Worm (Caenorhabditis elegans) whole organism, young adult: ENCODE measurements around the gene gakh-1.

Experiments
- C06A6.2 ChIP-seq: fragments of 200-800 bp; sonication (Bioruptor generic); conservative IDR thresholded peaks from 2 replicates; pipeline ENCODE4 v1.3.6; 2022; ENCODE audit warnings: missing genetic modification characterization, missing compliant biosample characterization
- C17E4.6 ChIP-seq: fragments of 200-800 bp; sonication (Bioruptor generic); IDR thresholded peaks from 2 replicates; pipeline ENCODE4 v1.3.6; 2022; ENCODE audit warnings: missing genetic modification reagents, missing genetic modification characterization, missing compliant biosample characterization
- F37B4.10 ChIP-seq: fragments of 200-800 bp; sonication (Bioruptor generic); IDR thresholded peaks from 2 replicates; pipeline ENCODE4 v1.3.6; 2022; ENCODE audit warnings: missing genetic modification characterization, missing compliant biosample characterization
- F49E8.2 ChIP-seq: sonication (generic microtip); optimal IDR thresholded peaks from 3 replicates; lab custom pipeline; 2017; ENCODE audit warnings: missing genetic modification characterization, mild to moderate bottlenecking, missing compliant biosample characterization, antibody characterized with exemption, moderate library complexity; ENCODE audit not compliant: insufficient read depth
- F52B5.7 ChIP-seq: sonication (generic microtip); optimal IDR thresholded peaks from 2 replicates; lab custom pipeline; 2016; ENCODE audit warnings: mild to moderate bottlenecking, missing genetic modification characterization, missing compliant biosample characterization
- K12H6.12 ChIP-seq: fragments of 200-800 bp; sonication (Bioruptor generic); optimal IDR thresholded peaks from 2 replicates; lab custom pipeline; 2018; ENCODE audit warnings: mild to moderate bottlenecking, missing genetic modification characterization, missing compliant biosample characterization
- T26A5.8 ChIP-seq: sonication (generic microtip); optimal IDR thresholded peaks from 2 replicates; lab custom pipeline; 2016; ENCODE audit warnings: missing genetic modification characterization, missing compliant biosample characterization
- Y53G8AR.9 ChIP-seq: fragments of 200-800 bp; sonication (Bioruptor generic); conservative IDR thresholded peaks from 2 replicates; pipeline ENCODE4 v1.3.6; 2022; ENCODE audit warnings: missing genetic modification reagents, missing genetic modification characterization, missing compliant biosample characterization
- akir-1 ChIP-seq: fragments of 200-800 bp; sonication (Bioruptor generic); optimal IDR thresholded peaks from 2 replicates; lab custom pipeline; 2018; ENCODE audit warnings: mild to moderate bottlenecking, missing genetic modification characterization, moderate library complexity, missing compliant biosample characterization
- athp-1 ChIP-seq: sonication (generic microtip); optimal IDR thresholded peaks from 2 replicates; lab custom pipeline; 2017; ENCODE audit warnings: mild to moderate bottlenecking, missing genetic modification characterization, missing compliant biosample characterization
- ccch-3 ChIP-seq: fragments of 200-800 bp; sonication (Bioruptor generic); optimal IDR thresholded peaks from 2 replicates; lab custom pipeline; 2018; ENCODE audit warnings: mild to moderate bottlenecking, missing genetic modification characterization, missing compliant biosample characterization
- cebp-2 ChIP-seq: fragments of 200-800 bp; sonication (Bioruptor generic); IDR thresholded peaks from 2 replicates; pipeline ENCODE4 v1.3.6; 2022; ENCODE audit warnings: missing genetic modification characterization, missing compliant biosample characterization
- ceh-100 ChIP-seq: fragments of 200-800 bp; sonication (Bioruptor generic); IDR thresholded peaks from 2 replicates; pipeline ENCODE4 v1.3.6; 2022; ENCODE audit warnings: missing genetic modification reagents, missing genetic modification characterization, missing compliant biosample characterization
- dox-1 ChIP-seq: fragments of 200-800 bp; sonication (Bioruptor generic); IDR thresholded peaks from 2 replicates; pipeline ENCODE4 v1.3.6; 2022; ENCODE audit warnings: missing genetic modification reagents, missing genetic modification characterization, missing compliant biosample characterization
- dpl-1 ChIP-seq: fragments of 150-350 bp; optimal IDR thresholded peaks from 2 replicates; lab custom pipeline; 2014; ENCODE audit warnings: missing biosample characterization, missing genetic modification reagents, missing genetic modification characterization
- efl-1 ChIP-seq: fragments of 150-350 bp; optimal IDR thresholded peaks from 2 replicates; lab custom pipeline; 2014; ENCODE audit warnings: missing biosample characterization, missing genetic modification reagents, missing genetic modification characterization
- egl-44 ChIP-seq: fragments of 200-800 bp; sonication (Bioruptor generic); IDR thresholded peaks from 2 replicates; pipeline ENCODE4 v1.3.6; 2022; ENCODE audit warnings: missing genetic modification reagents, missing genetic modification characterization, missing compliant biosample characterization
- hlh-26 ChIP-seq: fragments of 200-800 bp; sonication (Bioruptor generic); conservative IDR thresholded peaks from 2 replicates; pipeline ENCODE4 v1.3.6; 2022; ENCODE audit warnings: missing genetic modification reagents, missing genetic modification characterization, missing compliant biosample characterization
- hmg-20 ChIP-seq: fragments of 200-800 bp; sonication (Bioruptor generic); IDR thresholded peaks from 2 replicates; pipeline ENCODE4 v1.3.6; 2022; ENCODE audit warnings: missing genetic modification reagents, missing genetic modification characterization, missing compliant biosample characterization
- hrde-1 ChIP-seq: sonication (generic microtip); optimal IDR thresholded peaks from 2 replicates; lab custom pipeline; 2016; ENCODE audit warnings: missing genetic modification characterization, mild to moderate bottlenecking, missing compliant biosample characterization, moderate library complexity, missing genotype, missing genetic modification reagents, borderline replicate concordance
- lsl-1 ChIP-seq: fragments of 200-800 bp; sonication (Bioruptor generic); optimal IDR thresholded peaks from 2 replicates; lab custom pipeline; 2018; ENCODE audit warnings: mild to moderate bottlenecking, missing genetic modification characterization, moderate library complexity, missing compliant biosample characterization
- lsy-27 ChIP-seq: sonication (generic microtip); optimal IDR thresholded peaks from 2 replicates; lab custom pipeline; 2017; ENCODE audit warnings: missing genetic modification characterization, mild to moderate bottlenecking, missing compliant biosample characterization, antibody characterized with exemption, missing genotype, borderline replicate concordance; ENCODE audit not compliant: insufficient read depth
- madf-10 ChIP-seq: sonication (generic microtip); optimal IDR thresholded peaks from 2 replicates; lab custom pipeline; 2016; ENCODE audit warnings: mild to moderate bottlenecking, missing genetic modification characterization, missing compliant biosample characterization
- mxl-1 ChIP-seq: sonication (generic microtip); optimal IDR thresholded peaks from 2 replicates; lab custom pipeline; 2016; ENCODE audit warnings: missing genetic modification characterization, missing compliant biosample characterization
- nfya-1 ChIP-seq: sonication (generic microtip); optimal IDR thresholded peaks from 2 replicates; lab custom pipeline; 2017; ENCODE audit warnings: antibody characterized with exemption, missing compliant biosample characterization, missing genetic modification characterization, borderline replicate concordance; ENCODE audit not compliant: insufficient read depth
- nfya-2 ChIP-seq: fragments of 200-800 bp; sonication (Bioruptor generic); IDR thresholded peaks from 2 replicates; pipeline ENCODE4 v1.3.6; 2022; ENCODE audit warnings: missing genetic modification reagents, missing genetic modification characterization, missing compliant biosample characterization
- nhr-27 ChIP-seq: fragments of 200-800 bp; sonication (Bioruptor generic); optimal IDR thresholded peaks from 2 replicates; lab custom pipeline; 2018; ENCODE audit warnings: mild to moderate bottlenecking, missing genetic modification characterization, moderate library complexity, missing compliant biosample characterization
- pbrm-1 ChIP-seq: fragments of 200-800 bp; sonication (Bioruptor generic); IDR thresholded peaks from 2 replicates; pipeline ENCODE4 v1.3.6; 2022; ENCODE audit warnings: missing genetic modification reagents, missing genetic modification characterization, missing compliant biosample characterization
- pha-4 ChIP-seq: fragments of 150-350 bp; sonication (generic microtip); optimal IDR thresholded peaks from 2 replicates; lab custom pipeline; 2014; ENCODE audit warnings: missing biosample characterization, missing genetic modification reagents, missing genetic modification characterization
- repo-1 ChIP-seq: sonication (generic microtip); optimal IDR thresholded peaks from 2 replicates; lab custom pipeline; 2017; ENCODE audit warnings: mild to moderate bottlenecking, missing genetic modification characterization, missing compliant biosample characterization
- somi-1 ChIP-seq: fragments of 200-800 bp; sonication (Bioruptor generic); optimal IDR thresholded peaks from 2 replicates; lab custom pipeline; 2018; ENCODE audit warnings: mild to moderate bottlenecking, missing genetic modification characterization, missing compliant biosample characterization
- tlf-1 ChIP-seq: fragments of 200-800 bp; sonication (Bioruptor generic); optimal IDR thresholded peaks from 2 replicates; lab custom pipeline; 2018; ENCODE audit warnings: mild to moderate bottlenecking, missing genetic modification characterization, missing compliant biosample characterization
- ztf-18 ChIP-seq: sonication (generic microtip); optimal IDR thresholded peaks from 2 replicates; lab custom pipeline; 2016; ENCODE audit warnings: missing genotype, mild to moderate bottlenecking, missing genetic modification characterization, missing compliant biosample characterization
- ztf-25 ChIP-seq: fragments of 200-800 bp; sonication (Bioruptor generic); IDR thresholded peaks from 2 replicates; pipeline ENCODE4 v1.3.6; 2022; ENCODE audit warnings: missing genetic modification reagents, missing genetic modification characterization, missing compliant biosample characterization
- ztf-28 ChIP-seq: fragments of 200-800 bp; sonication (Bioruptor generic); IDR thresholded peaks from 2 replicates; pipeline ENCODE4 v1.3.6; 2022; ENCODE audit warnings: missing genetic modification reagents, missing genetic modification characterization, missing compliant biosample characterization
- ztf-6 ChIP-seq: fragments of 200-800 bp; sonication (Bioruptor generic); IDR thresholded peaks from 2 replicates; pipeline ENCODE4 v1.3.6; 2022; ENCODE audit warnings: missing genetic modification reagents, missing genetic modification characterization, missing compliant biosample characterization

The gakh-1 gene

DNA sequence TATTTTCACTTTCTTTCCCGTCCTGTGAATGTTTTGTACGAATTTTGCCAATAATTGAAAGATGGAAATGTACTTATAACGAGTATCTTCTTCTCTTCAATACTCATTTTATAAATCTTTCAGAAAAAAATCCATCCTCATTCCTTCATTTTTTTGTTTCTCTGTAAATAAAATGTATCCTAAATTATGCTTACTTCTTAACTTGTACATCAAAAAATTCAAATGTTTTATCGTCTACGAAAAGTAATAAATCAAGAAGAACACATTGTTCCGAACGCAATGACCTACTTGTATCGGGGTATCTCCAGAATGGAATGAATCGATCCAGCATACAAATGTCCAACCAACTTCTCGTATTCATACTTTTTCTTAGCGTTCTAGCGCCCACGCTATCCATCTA is 3.9 kb downstream of the gakh-1 start, which contains the start of gene F46G11.6:
F46G11.6 (plus strand) TSS at position 301 of the 400 bp plus-strand sequence.
- TF ChIP-seq somi-1 (GFP tag; lab: Kevin White, UChicago) = no peak
- no peak for TF ChIP-seq lsl-1 (GFP tag; lab: Kevin White, UChicago)
- TF ChIP-seq hmg-20 = no peak
- TF ChIP-seq athp-1 (tag; lab: Kevin White, UChicago) = no peak

DNA sequence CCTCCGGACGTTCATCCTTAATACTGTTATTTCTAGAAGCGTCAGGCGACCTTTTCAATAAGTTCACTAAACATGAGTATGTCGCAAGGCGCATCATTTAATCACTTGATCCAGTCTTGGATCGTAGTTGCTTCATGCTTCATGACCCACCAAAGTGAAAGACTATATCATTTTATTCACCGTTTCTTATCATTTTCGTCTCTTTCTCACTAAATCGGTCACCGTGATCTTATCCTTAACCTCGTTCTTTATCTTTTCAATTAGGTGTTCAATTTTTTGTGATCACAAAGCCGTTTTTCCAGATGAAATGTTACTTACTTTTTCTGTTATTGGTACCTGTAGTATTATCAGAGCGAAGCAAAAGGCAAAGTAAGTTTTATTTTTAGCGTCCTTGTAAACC is 5.6 kb downstream of the gakh-1 start, which contains the start of gene F46G11.2:
F46G11.2 (plus strand) TSS at position 301 of the 400 bp plus-strand sequence.
- TF ChIP-seq hlh-26 (GFP tag; lab: Robert Waterston, UW) (no peak), dpl-1 (GFP tag; lab: Kevin White, UChicago) (no peak), lsy-27 (tag; lab: Kevin White, UChicago) (no peak), akir-1 (GFP tag; lab: Kevin White, UChicago) (no peak), nfya-2 (GFP tag; lab: Robert Waterston, UW) (no peak), pha-4 (no peak), efl-1 (GFP tag; lab: Kevin White, UChicago) (no peak), mxl-1 (tag; lab: Kevin White, UChicago) (no peak), nfya-1 (no peak), C17E4.6 (GFP tag; lab: Robert Waterston, UW) (no peak), ztf-18 (tag; lab: Kevin White, UChicago) (no peak), dox-1 (GFP tag; lab: Robert Waterston, UW) (no peak), K12H6.12 (tag; lab: Kevin White, UChicago) (no peak), ceh-100 (GFP tag; lab: Robert Waterston, UW) (no peak), ztf-28 (GFP tag; lab: Robert Waterston, UW) (no peak)

DNA sequence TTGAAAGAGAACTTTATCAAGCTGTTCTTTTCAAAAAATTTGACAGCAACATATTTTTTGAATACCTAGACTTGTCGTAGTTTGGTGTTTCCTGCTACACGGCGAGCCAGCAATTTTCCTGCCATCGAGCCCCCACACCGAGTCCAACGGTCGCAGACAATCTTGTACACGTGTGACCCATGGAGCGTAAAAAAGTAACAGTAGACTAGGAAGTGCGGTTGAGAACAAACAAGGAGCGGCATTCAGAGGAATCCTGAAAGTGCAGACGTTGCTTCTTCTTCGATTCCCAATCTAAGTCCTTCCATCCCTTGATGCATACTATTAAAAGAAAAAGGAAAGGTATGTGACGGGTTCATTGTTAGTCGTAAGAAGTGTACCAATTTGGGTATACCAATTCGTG is 8.6 kb downstream of the gakh-1 start, which contains the start of gene twnk-1:
twnk-1 (plus strand) TSS at position 301 of the 400 bp plus-strand sequence.
- TF ChIP-seq Y53G8AR.9 (GFP tag; lab: Robert Waterston, UW) (no peak), ccch-3 (GFP tag; lab: Kevin White, UChicago) (no peak), F52B5.7 (tag; lab: Kevin White, UChicago) (no peak), madf-10 (tag; lab: Kevin White, UChicago) (no peak), ztf-25 (GFP tag; lab: Robert Waterston, UW) (no peak), ztf-6 (GFP tag; lab: Robert Waterston, UW) (no peak), F49E8.2 (tag; lab: Kevin White, UChicago) (no peak), repo-1 (no peak), egl-44 (no peak), C06A6.2 (no peak), hrde-1 (tag; lab: Kevin White, UChicago) (no peak), tlf-1 (no peak), F37B4.10 (GFP tag; lab: Robert Waterston, UW) (no peak), cebp-2 (GFP tag; lab: Robert Waterston, UW) (no peak), T26A5.8 (tag; lab: Kevin White, UChicago) (no peak), nhr-27 (tag; lab: Kevin White, UChicago) (no peak), athp-1 (tag; lab: Kevin White, UChicago) (no peak), pbrm-1 (no peak)
